Worm (Caenorhabditis elegans) whole organism, L4/young adult: Measurements from ENCODE around the gene asp-15.

ENCODE experiments used
- W03F9.2 ChIP-seq: fragments of 150-350 bp; optimal IDR thresholded peaks from 2 replicates; lab custom pipeline; 2014; ENCODE audit warnings: missing biosample characterization, missing genetic modification characterization
- dao-5 ChIP-seq: sonication (generic microtip); optimal IDR thresholded peaks from 2 replicates; lab custom pipeline; 2016; ENCODE audit warnings: missing genotype, missing genetic modification characterization, moderate library complexity, missing compliant biosample characterization
- him-1 ChIP-seq: sonication (generic microtip); optimal IDR thresholded peaks from 2 replicates; lab custom pipeline; 2016; ENCODE audit warnings: missing genotype, missing genetic modification reagents, missing genetic modification characterization, missing compliant biosample characterization

The asp-15 gene

DNA sequence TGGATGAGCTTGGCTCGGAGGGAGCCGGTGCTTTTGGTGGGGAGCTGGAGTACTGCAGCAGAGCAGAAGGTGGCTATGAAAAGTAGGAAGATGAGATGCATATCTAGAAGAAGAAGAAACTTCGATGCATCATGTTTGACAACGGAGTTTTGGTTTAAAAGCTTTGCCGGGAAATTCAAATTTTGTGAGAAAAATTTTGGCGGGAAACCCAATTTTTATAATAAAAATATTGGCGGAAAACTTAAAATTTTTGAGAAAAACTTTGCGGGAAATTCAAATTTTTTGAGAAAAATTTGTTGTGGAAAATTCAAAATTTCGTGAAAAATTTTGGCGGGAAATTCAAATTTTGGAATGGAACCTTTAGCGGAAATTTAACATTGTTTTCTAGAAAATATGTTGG is at the start of gene asp-15:
TSS of gene asp-15 (minus strand) at position 101 of the 400 bp plus-strand sequence.
- no peak for TF ChIP-seq dao-5 (tag; lab: Kevin White, UChicago)
- no peak for TF ChIP-seq W03F9.2 (tag; lab: Kevin White, UChicago)
- no peak for TF ChIP-seq him-1 (tag; lab: Kevin White, UChicago)

ce11 chrV:19090885-19091284 is 46.2 kb upstream of the asp-15 start:
- TF ChIP-seq W03F9.2 (tag; lab: Kevin White, UChicago) (no peak), dao-5 (tag; lab: Kevin White, UChicago) (no peak), him-1 (tag; lab: Kevin White, UChicago) (no peak)

ce11 chrV:19087426-19087825 is 42.8 kb upstream of the asp-15 start, which contains the start of gene nhr-145:
TSS of gene nhr-145 (plus strand) at chrV:19087723.
- no peak for TF ChIP-seq W03F9.2 (tag; lab: Kevin White, UChicago)
- TF ChIP-seq dao-5 (tag; lab: Kevin White, UChicago): no peak
- TF ChIP-seq him-1 (tag; lab: Kevin White, UChicago): no peak

ce11 chrV:19083789-19084188 is 39.1 kb upstream of the asp-15 start:
- TF ChIP-seq him-1 (tag; lab: Kevin White, UChicago) (no peak), W03F9.2 (tag; lab: Kevin White, UChicago) (no peak), dao-5 (tag; lab: Kevin White, UChicago) (no peak)

ce11 chrV:19082541-19082940 is 37.9 kb upstream of the asp-15 start, which contains the start of gene nhr-95:
TSS of gene nhr-95 (minus strand) at chrV:19082641.
- TF ChIP-seq dao-5 (tag; lab: Kevin White, UChicago) (no peak), him-1 (tag; lab: Kevin White, UChicago) (no peak), W03F9.2 (tag; lab: Kevin White, UChicago) (no peak)

DNA sequence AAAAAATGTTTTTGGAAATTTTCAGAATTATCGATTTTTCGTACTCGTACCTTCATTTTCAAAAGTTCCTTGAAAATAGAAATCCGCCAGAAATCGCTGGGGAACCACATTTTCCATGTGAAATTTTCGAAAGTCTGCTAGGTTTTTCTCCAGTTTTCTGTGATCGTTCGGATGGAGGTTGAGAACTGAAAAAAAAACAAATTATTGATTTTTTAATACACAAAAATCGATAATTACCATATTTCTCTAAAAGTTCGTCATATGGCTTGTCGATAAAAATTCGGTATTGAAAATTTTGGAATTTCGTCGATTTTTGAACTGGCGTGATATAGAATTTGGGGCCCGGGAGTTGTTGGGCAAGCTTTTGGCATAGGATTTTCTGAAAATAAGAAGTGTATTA is 32.2 kb upstream of the asp-15 start:
- TF ChIP-seq dao-5 (tag; lab: Kevin White, UChicago) (no peak), him-1 (tag; lab: Kevin White, UChicago) (no peak), W03F9.2 (tag; lab: Kevin White, UChicago) (no peak)

DNA sequence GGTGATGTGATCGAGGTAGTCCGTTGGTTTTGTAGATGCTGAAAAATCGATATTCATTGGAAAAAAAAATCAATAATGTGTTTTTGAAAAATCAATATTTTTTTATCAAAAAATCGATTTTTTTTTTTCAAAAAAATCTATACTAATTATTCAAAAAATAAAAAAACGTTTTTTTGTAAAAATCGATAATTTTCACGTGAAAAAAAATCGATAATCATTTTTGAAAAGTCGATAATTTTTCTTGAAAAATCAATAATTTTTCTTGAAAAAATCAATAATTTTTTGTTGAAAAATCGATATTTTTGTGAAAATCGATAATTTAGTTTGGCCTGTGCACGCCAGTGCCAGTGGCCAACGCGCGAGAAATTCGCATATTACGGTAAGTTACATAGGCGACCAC is 28.5 kb upstream of the asp-15 start:
- TF ChIP-seq dao-5 (tag; lab: Kevin White, UChicago): no peak
- no peak for TF ChIP-seq him-1 (tag; lab: Kevin White, UChicago)
- no peak for TF ChIP-seq W03F9.2 (tag; lab: Kevin White, UChicago)

ce11 chrV:19068888-19069287 is 24.2 kb upstream of the asp-15 start:
- TF ChIP-seq dao-5 (tag; lab: Kevin White, UChicago): no peak
- no peak for TF ChIP-seq him-1 (tag; lab: Kevin White, UChicago)
- no peak for TF ChIP-seq W03F9.2 (tag; lab: Kevin White, UChicago)

DNA sequence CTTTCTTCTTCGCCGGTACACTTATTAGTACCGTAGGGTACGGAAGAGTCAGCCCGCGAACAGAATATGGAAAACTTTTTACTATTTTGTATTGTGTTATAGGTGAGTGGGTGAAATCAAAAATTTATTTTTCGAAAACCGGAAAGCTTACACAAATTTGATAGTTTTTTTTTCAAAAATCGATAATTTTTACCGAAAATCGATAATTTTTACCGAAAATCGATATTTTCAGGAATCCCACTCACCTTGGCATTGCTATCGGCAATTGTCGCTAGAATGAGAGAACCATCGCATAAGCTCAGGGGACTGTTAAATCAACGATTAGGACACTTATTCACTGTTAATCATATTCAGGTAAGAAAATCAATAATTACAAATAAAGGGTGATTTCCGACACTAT is 18.7 kb upstream of the asp-15 start:
- TF ChIP-seq W03F9.2 (tag; lab: Kevin White, UChicago) (no peak), him-1 (tag; lab: Kevin White, UChicago) (no peak), dao-5 (tag; lab: Kevin White, UChicago) (no peak)

DNA sequence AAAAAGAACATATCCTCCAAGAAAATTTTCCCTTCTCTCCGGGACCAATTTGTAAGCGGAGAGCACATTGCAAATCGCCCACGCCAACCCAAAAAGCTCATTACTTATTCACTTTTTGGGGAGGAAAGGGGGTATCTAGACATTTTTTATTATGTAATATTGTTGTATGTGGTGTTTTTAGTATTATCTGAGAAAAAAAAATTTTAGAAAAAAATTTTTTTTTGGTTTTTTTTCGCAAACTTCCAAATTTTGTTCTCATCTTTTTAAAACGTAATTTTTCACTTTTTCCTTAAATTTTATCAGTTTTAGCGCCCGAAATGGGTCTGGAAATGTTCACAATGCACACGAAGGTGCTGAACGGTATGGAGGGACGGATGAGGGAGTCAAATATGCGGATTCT is 15.2 kb upstream of the asp-15 start, which contains the start of gene twk-46:
TSS of gene twk-46 (plus strand) at position 301 of the 400 bp plus-strand sequence.
- TF ChIP-seq dao-5 (tag; lab: Kevin White, UChicago) (no peak), W03F9.2 (tag; lab: Kevin White, UChicago) (no peak), him-1 (tag; lab: Kevin White, UChicago) (no peak)

DNA sequence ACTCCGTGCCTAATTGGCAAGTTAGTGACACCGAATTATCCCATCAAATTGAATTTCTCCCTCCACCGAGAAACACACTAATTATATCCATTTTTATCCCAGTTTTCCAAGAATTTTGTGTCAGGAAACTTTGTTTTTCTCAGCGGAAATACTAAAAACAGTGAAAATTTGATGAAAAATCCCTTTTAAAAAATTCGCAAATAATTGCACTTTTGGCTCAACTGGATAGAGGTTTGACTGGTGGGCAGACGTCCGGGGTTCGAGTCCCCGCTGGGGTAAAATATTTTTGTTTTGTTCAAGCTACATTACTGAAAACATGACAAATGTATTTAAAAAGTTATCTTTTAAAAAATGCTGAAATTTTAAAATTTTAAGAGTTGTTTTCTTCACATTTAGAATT is 13.4 kb upstream of the asp-15 start:
- TF ChIP-seq W03F9.2 (tag; lab: Kevin White, UChicago): no peak
- no peak for TF ChIP-seq dao-5 (tag; lab: Kevin White, UChicago)
- no peak for TF ChIP-seq him-1 (tag; lab: Kevin White, UChicago)

DNA sequence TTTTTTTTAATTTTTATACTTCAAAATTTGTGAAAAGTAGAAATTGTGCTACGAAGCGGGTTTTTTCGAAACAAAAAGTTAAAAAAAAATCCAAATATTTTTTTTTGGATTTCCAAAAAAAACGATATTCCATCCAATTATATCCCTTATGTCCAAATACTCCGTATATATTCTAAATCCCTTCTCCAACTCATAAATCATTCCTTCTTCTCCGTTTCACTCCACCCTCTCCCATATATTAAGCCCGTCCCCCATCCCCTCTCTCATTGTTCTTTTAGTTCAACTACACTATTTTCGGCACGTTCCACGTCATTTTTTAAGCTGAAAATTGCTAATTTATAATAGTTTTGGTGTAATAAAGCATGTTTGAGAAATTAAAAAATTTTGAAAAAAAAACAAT is 12.9 kb upstream of the asp-15 start:
- no peak for TF ChIP-seq dao-5 (tag; lab: Kevin White, UChicago)
- no peak for TF ChIP-seq W03F9.2 (tag; lab: Kevin White, UChicago)
- TF ChIP-seq him-1 (tag; lab: Kevin White, UChicago): no peak

ce11 chrV:19053281-19053680 is 8.6 kb upstream of the asp-15 start:
- TF ChIP-seq dao-5 (tag; lab: Kevin White, UChicago) (no peak), W03F9.2 (tag; lab: Kevin White, UChicago) (no peak), him-1 (tag; lab: Kevin White, UChicago) (no peak)

DNA sequence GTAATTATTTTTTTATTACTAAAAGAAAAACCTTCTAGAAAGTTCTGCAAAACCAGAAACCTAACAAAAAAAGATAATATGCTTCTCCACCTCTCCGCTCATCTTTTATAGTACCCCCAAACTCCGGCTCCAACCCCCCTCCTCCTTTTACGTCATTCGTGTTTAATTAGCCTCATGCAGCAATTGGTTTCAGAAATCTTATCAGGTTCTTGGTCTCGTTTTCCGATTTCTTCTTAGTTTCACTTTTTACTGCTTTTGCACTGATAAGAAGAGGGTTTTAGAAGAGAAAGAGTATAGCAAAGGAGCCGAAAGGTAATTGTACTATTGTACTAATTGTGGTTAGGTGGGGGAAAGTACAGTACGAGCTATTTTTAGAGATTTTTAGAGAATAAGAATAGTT is 6.8 kb upstream of the asp-15 start:
- TF ChIP-seq dao-5 (tag; lab: Kevin White, UChicago) (no peak), him-1 (tag; lab: Kevin White, UChicago) (no peak), W03F9.2 (tag; lab: Kevin White, UChicago) (no peak)
